Worm (Caenorhabditis elegans) whole organism, late embryonic: Measurements from ENCODE around the gene T21B4.15.
"Not testable (repeated sequence)": the region's sequence is repeated elsewhere in the genome, so short reads cannot be mapped to it uniquely, and the experiment has no call there.

Experiments
- K02D7.2 ChIP-seq: sonication (generic microtip); optimal IDR thresholded peaks from 2 replicates; lab custom pipeline; 2017; ENCODE audit warnings: mild to moderate bottlenecking, missing genetic modification characterization, missing compliant biosample characterization
- Y22D7AL.16 ChIP-seq: sonication (generic microtip); optimal IDR thresholded peaks from 2 replicates; lab custom pipeline; 2016; ENCODE audit warnings: missing genetic modification characterization, missing compliant biosample characterization
- ceh-14 ChIP-seq: sonication (generic microtip); optimal IDR thresholded peaks from 2 replicates; lab custom pipeline; 2016; ENCODE audit warnings: missing genotype, missing genetic modification characterization, missing compliant biosample characterization
- ceh-22 ChIP-seq: sonication (generic microtip); optimal IDR thresholded peaks from 2 replicates; lab custom pipeline; 2017; ENCODE audit warnings: missing biosample characterization, missing genetic modification characterization
- ceh-24 ChIP-seq: sonication (generic microtip); optimal IDR thresholded peaks from 2 replicates; lab custom pipeline; 2016; ENCODE audit warnings: mild to moderate bottlenecking, missing genetic modification characterization, missing compliant biosample characterization
- ceh-31 ChIP-seq: sonication (generic microtip); optimal IDR thresholded peaks from 2 replicates; lab custom pipeline; 2016; ENCODE audit warnings: missing genetic modification characterization, missing compliant biosample characterization
- ceh-34 ChIP-seq: sonication (generic microtip); optimal IDR thresholded peaks from 2 replicates; lab custom pipeline; 2016; ENCODE audit warnings: mild to moderate bottlenecking, missing genetic modification characterization, missing compliant biosample characterization
- ceh-48 ChIP-seq: sonication (generic microtip); optimal IDR thresholded peaks from 2 replicates; lab custom pipeline; 2016; ENCODE audit warnings: missing genetic modification characterization, inconsistent platforms, missing compliant biosample characterization
- che-1 ChIP-seq: sonication (generic microtip); optimal IDR thresholded peaks from 2 replicates; lab custom pipeline; 2016; ENCODE audit warnings: mild to moderate bottlenecking, missing genetic modification characterization, missing compliant biosample characterization
- dmd-4 ChIP-seq: sonication (generic microtip); optimal IDR thresholded peaks from 2 replicates; lab custom pipeline; 2016; ENCODE audit warnings: borderline replicate concordance, missing genetic modification characterization, missing compliant biosample characterization
- elt-4 ChIP-seq: sonication (generic microtip); optimal IDR thresholded peaks from 2 replicates; lab custom pipeline; 2016; ENCODE audit warnings: missing genetic modification characterization, missing compliant biosample characterization
- ets-4 ChIP-seq: sonication (generic microtip); optimal IDR thresholded peaks from 2 replicates; lab custom pipeline; 2016; ENCODE audit warnings: missing genetic modification characterization, missing compliant biosample characterization
- fkh-10 ChIP-seq: fragments of 150-350 bp; optimal IDR thresholded peaks from 2 replicates; lab custom pipeline; 2014; ENCODE audit warnings: missing biosample characterization, missing genetic modification reagents, missing genetic modification characterization
- fkh-6 ChIP-seq: sonication (generic microtip); optimal IDR thresholded peaks from 2 replicates; lab custom pipeline; 2016; ENCODE audit warnings: missing genetic modification characterization, missing compliant biosample characterization
- gmeb-2 ChIP-seq: sonication (generic microtip); optimal IDR thresholded peaks from 2 replicates; lab custom pipeline; 2016; ENCODE audit warnings: missing genetic modification characterization, inconsistent platforms, missing compliant biosample characterization
- hlh-13 ChIP-seq: fragments of 200-800 bp; sonication (Bioruptor generic); optimal IDR thresholded peaks from 2 replicates; lab custom pipeline; 2018; ENCODE audit warnings: mild to moderate bottlenecking, missing genetic modification characterization, missing compliant biosample characterization
- lim-6 ChIP-seq: sonication (generic microtip); optimal IDR thresholded peaks from 2 replicates; lab custom pipeline; 2016; ENCODE audit warnings: missing genetic modification characterization, missing compliant biosample characterization
- lin-11 ChIP-seq: fragments of 200-800 bp; sonication (Bioruptor generic); optimal IDR thresholded peaks from 2 replicates; lab custom pipeline; 2018; ENCODE audit warnings: mild to moderate bottlenecking, missing genetic modification characterization, missing compliant biosample characterization
- madf-2 ChIP-seq: sonication (generic microtip); optimal IDR thresholded peaks from 2 replicates; lab custom pipeline; 2017; ENCODE audit warnings: missing genetic modification characterization, missing compliant biosample characterization
- mec-3 ChIP-seq: sonication (generic microtip); optimal IDR thresholded peaks from 2 replicates; lab custom pipeline; 2016; ENCODE audit warnings: borderline replicate concordance, missing genetic modification characterization, missing compliant biosample characterization
- npax-4 ChIP-seq: sonication (generic microtip); optimal IDR thresholded peaks from 2 replicates; lab custom pipeline; 2016; ENCODE audit warnings: missing genetic modification characterization, missing compliant biosample characterization
- pag-3 ChIP-seq: sonication (generic microtip); optimal IDR thresholded peaks from 2 replicates; lab custom pipeline; 2016; ENCODE audit warnings: missing compliant biosample characterization, missing genetic modification characterization, borderline replicate concordance
- pat-9 ChIP-seq: fragments of 200-800 bp; sonication (Bioruptor generic); optimal IDR thresholded peaks from 2 replicates; lab custom pipeline; 2018; ENCODE audit warnings: mild to moderate bottlenecking, missing genetic modification characterization, moderate library complexity, missing compliant biosample characterization
- pax-1 ChIP-seq: fragments of 150-350 bp; optimal IDR thresholded peaks from 2 replicates; lab custom pipeline; 2014; ENCODE audit warnings: missing biosample characterization, missing genetic modification characterization
- pha-2 ChIP-seq: sonication (generic microtip); optimal IDR thresholded peaks from 2 replicates; lab custom pipeline; 2017; ENCODE audit warnings: mild to moderate bottlenecking, missing genetic modification characterization, missing compliant biosample characterization
- pha-4 ChIP-seq: fragments of 150-350 bp; optimal IDR thresholded peaks from 2 replicates; lab custom pipeline; 2018; ENCODE audit warnings: missing biosample characterization, missing genetic modification reagents, missing genetic modification characterization
- pros-1 ChIP-seq: fragments of 150-350 bp; optimal IDR thresholded peaks from 2 replicates; lab custom pipeline; 2014; ENCODE audit warnings: missing biosample characterization, missing genetic modification reagents, missing genetic modification characterization
- ref-2 ChIP-seq: sonication (generic microtip); optimal IDR thresholded peaks from 2 replicates; lab custom pipeline; 2016; ENCODE audit warnings: missing genetic modification characterization, missing compliant biosample characterization
- sox-4 ChIP-seq: sonication (generic microtip); optimal IDR thresholded peaks from 2 replicates; lab custom pipeline; 2017; ENCODE audit warnings: mild to moderate bottlenecking, missing genetic modification characterization, inconsistent platforms, missing compliant biosample characterization
- tbx-2 ChIP-seq: sonication (generic microtip); optimal IDR thresholded peaks from 2 replicates; lab custom pipeline; 2016; ENCODE audit warnings: missing genetic modification characterization, missing compliant biosample characterization
- unc-42 ChIP-seq: sonication (generic microtip); optimal IDR thresholded peaks from 2 replicates; lab custom pipeline; 2016; ENCODE audit warnings: missing genotype, missing genetic modification characterization, missing compliant biosample characterization
- zip-5 ChIP-seq: sonication (generic microtip); optimal IDR thresholded peaks from 2 replicates; lab custom pipeline; 2016; ENCODE audit warnings: missing genetic modification characterization, missing compliant biosample characterization

The T21B4.15 gene

DNA sequence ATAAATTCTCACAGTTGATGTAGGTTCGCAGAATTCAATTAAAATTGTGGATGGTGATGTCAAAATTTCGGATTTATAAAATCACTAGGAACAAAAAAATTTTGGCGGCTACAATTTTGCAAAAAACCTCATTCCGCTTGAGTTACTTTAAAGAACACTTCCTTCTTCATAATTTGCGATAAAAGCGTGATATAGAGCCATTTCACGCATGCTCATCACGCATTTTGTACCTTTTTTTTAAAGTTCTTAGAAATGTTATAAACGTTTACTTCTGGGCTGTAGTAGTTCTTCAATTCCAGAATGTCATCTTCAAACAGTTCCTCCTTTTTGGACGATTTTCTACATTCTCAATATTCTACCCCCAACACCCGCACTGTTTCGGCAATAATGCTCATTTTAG, 37.9 kb downstream of the T21B4.15 start, which contains the start of gene srx-119:
TSS of gene srx-119 (plus strand) at position 301 of the 400 bp plus-strand sequence.
- TF ChIP-seq sox-4 (tag; lab: Kevin White, UChicago) (no peak), pha-4 (tag; lab: Kevin White, UChicago) (no peak), fkh-6 (tag; lab: Kevin White, UChicago) (no peak), pax-1 (tag; lab: Kevin White, UChicago) (no peak), ets-4 (no peak), gmeb-2 (tag; lab: Kevin White, UChicago) (no peak), madf-2 (tag; lab: Kevin White, UChicago) (no peak)
- TF ChIP-seq, all 69 proteins: peak for 0

- TF ChIP-seq pros-1 (tag; lab: Kevin White, UChicago) (no peak), ceh-22 (tag; lab: Kevin White, UChicago) (no peak), ceh-24 (tag; lab: Kevin White, UChicago) (no peak), elt-4 (tag; lab: Kevin White, UChicago) (no peak), ceh-48 (no peak), ceh-14 (tag; lab: Kevin White, UChicago) (no peak), che-1 (tag; lab: Kevin White, UChicago) (no peak), mec-3 (tag; lab: Kevin White, UChicago) (no peak), tbx-2 (tag; lab: Kevin White, UChicago) (no peak)
Observed at ce11 chrII:12530958-12531357, 41.0 kb downstream of the T21B4.15 start, which contains the start of gene srx-120. srx-120 (plus strand) TSS chrII:12531258.

DNA sequence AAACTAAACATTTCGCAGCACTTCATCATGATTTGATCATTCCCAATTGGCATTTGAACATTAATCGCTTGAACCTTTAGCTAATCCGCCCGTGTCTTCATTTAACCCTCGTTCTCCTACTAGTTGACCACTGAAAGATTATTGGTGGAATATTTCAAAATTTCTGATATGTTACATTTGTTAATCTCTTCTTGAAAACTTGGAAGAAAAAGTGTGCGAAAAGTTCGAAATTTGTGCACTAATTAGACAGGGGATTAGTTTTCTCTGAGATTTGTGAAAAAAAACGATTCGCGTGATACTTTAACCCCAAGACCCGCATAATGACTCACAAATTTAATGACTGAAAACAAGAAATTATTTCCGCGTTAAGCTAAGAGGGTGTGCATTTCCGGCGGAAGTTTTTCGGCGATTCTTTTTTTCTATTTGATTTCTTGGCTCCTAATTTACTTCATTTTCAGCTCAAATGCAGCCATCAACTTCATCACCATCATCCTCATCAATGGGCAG, 45.3 kb downstream of the T21B4.15 start, which contains the start of gene nimk-1:
TSS of gene nimk-1 (plus strand) at position 457 of the 507 bp plus-strand sequence.
- TF ChIP-seq hlh-13: no peak
- TF ChIP-seq fkh-6 (tag; lab: Kevin White, UChicago): no peak
- no peak for TF ChIP-seq fkh-10 (GFP tag; lab: Kevin White, UChicago)
- no peak for TF ChIP-seq ceh-31
- TF ChIP-seq pat-9 (tag; lab: Kevin White, UChicago): no peak
- TF ChIP-seq madf-2 (tag; lab: Kevin White, UChicago): no peak
- TF ChIP-seq lin-11 (tag; lab: Kevin White, UChicago): no peak
- TF ChIP-seq zip-5 (tag; lab: Kevin White, UChicago): no peak
- TF ChIP-seq ref-2 (tag; lab: Kevin White, UChicago): no peak
- no peak for TF ChIP-seq pag-3 (tag; lab: Kevin White, UChicago)
- TF ChIP-seq ceh-48: no peak
- TF ChIP-seq ceh-14 (tag; lab: Kevin White, UChicago): no peak
- no peak for TF ChIP-seq pha-2
- TF ChIP-seq, all 69 proteins: peak for 0

DNA sequence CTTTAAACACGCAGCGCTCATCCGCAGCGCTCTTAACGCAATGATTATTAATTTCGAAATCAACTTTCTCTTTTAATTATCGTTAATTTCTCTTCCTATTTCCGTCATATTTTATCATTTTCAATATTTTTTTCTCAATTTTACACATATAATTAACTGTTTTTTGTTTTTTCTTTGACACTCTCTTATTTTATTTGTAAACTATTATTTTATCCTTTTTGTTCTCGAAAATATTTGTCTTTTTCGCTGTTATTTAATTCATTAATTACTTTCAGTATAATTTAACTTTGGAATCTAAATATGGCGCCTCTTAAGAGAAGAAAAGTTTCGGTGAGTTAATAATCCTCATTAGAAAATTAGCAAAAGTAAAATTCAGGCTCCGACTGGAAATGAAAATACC, 46.2 kb downstream of the T21B4.15 start, which contains the start of gene F49C5.3:
TSS of gene F49C5.3 (plus strand) at position 301 of the 400 bp plus-strand sequence.
- TF ChIP-seq elt-4 (tag; lab: Kevin White, UChicago); K02D7.2; lin-11 (tag; lab: Kevin White, UChicago): not testable (repeated sequence)

ce11 chrII:12539395-12539794, 49.4 kb downstream of the T21B4.15 start:
- TF ChIP-seq ceh-34 (tag; lab: Kevin White, UChicago) (no peak), dmd-4 (no peak), npax-4 (tag; lab: Kevin White, UChicago) (no peak), lim-6 (tag; lab: Kevin White, UChicago) (no peak), zip-5 (tag; lab: Kevin White, UChicago) (no peak), madf-2 (tag; lab: Kevin White, UChicago) (no peak), gmeb-2 (tag; lab: Kevin White, UChicago) (no peak), Y22D7AL.16 (tag; lab: Kevin White, UChicago) (no peak), unc-42 (tag; lab: Kevin White, UChicago) (no peak)
